Fruit fly (Drosophila melanogaster): ENCODE measurements around the gene Ada2b.

- no peak for TF ChIP-seq psq (optimal IDR thresholded peaks at IDR 0.05)
- no peak for TF ChIP-seq ttk (optimal IDR thresholded peaks at IDR 0.05)
- no peak for TF ChIP-seq Myc (optimal IDR thresholded peaks at IDR 0.05)
- no peak for TF ChIP-seq Sin3A (optimal IDR thresholded peaks at IDR 0.05)
Observed at dm6 chr3R:8227344-8227743, 13.0 kb downstream of the Ada2b start.
